Fruit fly (Drosophila melanogaster): ENCODE measurements around the gene Ets96B.
A peak's percentile ranks its signal among the peaks of the same experiment; 100 is the strongest.

Ets96B gene

DNA sequence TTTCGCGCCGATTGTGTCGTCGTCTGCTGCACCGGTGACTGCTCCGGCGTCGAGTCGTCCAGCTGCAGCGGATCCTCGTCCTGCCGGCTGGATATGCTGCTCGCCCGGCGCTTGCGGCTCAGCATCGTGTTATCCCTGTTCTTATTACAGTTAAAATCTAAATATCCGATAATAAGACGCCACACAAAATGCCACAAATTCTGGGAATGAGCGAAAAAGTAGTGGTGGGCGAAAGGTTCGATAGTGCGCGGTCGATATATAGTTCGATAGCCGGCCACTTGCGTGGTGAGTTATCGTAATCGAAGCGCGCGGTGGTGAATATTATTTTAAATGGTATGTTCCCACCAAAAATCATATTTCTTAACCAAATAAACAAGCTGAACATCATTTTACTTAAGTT lies 17.2 kb downstream of the Ets96B start, which contains the start of gene polybromo (continued):
- TF ChIP-seq dm (GFP tag; optimal IDR thresholded peaks at IDR 0.05) (no peak), fd102C (GFP tag; optimal IDR thresholded peaks at IDR 0.05) (no peak), Rfx (GFP tag; IDR thresholded peaks at IDR 0.05) (no peak), kah (GFP tag; optimal IDR thresholded peaks at IDR 0.05) (no peak), az2 (GFP tag; optimal IDR thresholded peaks at IDR 0.05) (no peak), CG10209 (GFP tag; optimal IDR thresholded peaks at IDR 0.05) (no peak), CG18011 (GFP tag; optimal IDR thresholded peaks at IDR 0.05) (no peak), gfzf (GFP tag; optimal IDR thresholded peaks at IDR 0.05) (peak; percentile 27), CG8478 (optimal IDR thresholded peaks at IDR 0.05) (no peak), CkIIα-i1 (GFP tag; IDR thresholded peaks at IDR 0.05) (no peak), p53 (GFP tag; optimal IDR thresholded peaks at IDR 0.05) (no peak), bsh (GFP tag; optimal IDR thresholded peaks at IDR 0.05) (no peak), pfk (GFP tag; optimal IDR thresholded peaks at IDR 0.05) (no peak), Ets65A (GFP tag) (no peak), CG13775 (GFP tag; optimal IDR thresholded peaks at IDR 0.05) (no peak), ttk (GFP tag; IDR thresholded peaks at IDR 0.05) (no peak), luna (GFP tag; optimal IDR thresholded peaks at IDR 0.05) (no peak), CG32532 (GFP tag; IDR thresholded peaks at IDR 0.05) (no peak), CG11398 (GFP tag; optimal IDR thresholded peaks at IDR 0.05) (no peak), maf-S (GFP tag; optimal IDR thresholded peaks at IDR 0.05) (no peak), CG10462 (GFP tag; optimal IDR thresholded peaks at IDR 0.05) (no peak), H15 (GFP tag; IDR thresholded peaks at IDR 0.05) (no peak), psq (GFP tag; optimal IDR thresholded peaks at IDR 0.05) (no peak), tap (tag; optimal IDR thresholded peaks at IDR 0.05) (no peak), sc (optimal IDR thresholded peaks at IDR 0.05) (no peak), sc (GFP tag; optimal IDR thresholded peaks at IDR 0.05) (no peak), gcm (GFP tag; optimal IDR thresholded peaks at IDR 0.05) (no peak), bbx (GFP tag; IDR thresholded peaks at IDR 0.05; ENCODE audit: partially characterized antibody) (peak; percentile 92), Optix (GFP tag; IDR thresholded peaks at IDR 0.05) (no peak), CG10366 (GFP tag; IDR thresholded peaks at IDR 0.05) (no peak), CG17359 (tag; optimal IDR thresholded peaks at IDR 0.05) (no peak), Taf1 (GFP tag; IDR thresholded peaks at IDR 0.05) (no peak), mirr (GFP tag; optimal IDR thresholded peaks at IDR 0.05) (no peak), HLH3B (GFP tag; IDR thresholded peaks at IDR 0.05) (no peak), stc (GFP tag; IDR thresholded peaks at IDR 0.05) (no peak), ac (GFP tag; optimal IDR thresholded peaks at IDR 0.05) (no peak), wdn (GFP tag; IDR thresholded peaks at IDR 0.05) (no peak), hbn (GFP tag; IDR thresholded peaks at IDR 0.05; ENCODE audit: partially characterized antibody) (peak; percentile 81), inv (GFP tag; IDR thresholded peaks at IDR 0.05; ENCODE audit: partially characterized antibody) (peak; percentile 69), CG14860 (GFP tag; IDR thresholded peaks at IDR 0.05; ENCODE audit: partially characterized antibody) (peak; percentile 76), aop (GFP tag; IDR thresholded peaks at IDR 0.05) (no peak), jigr1 (GFP tag; IDR thresholded peaks at IDR 0.05) (no peak), CG10274 (GFP tag; optimal IDR thresholded peaks at IDR 0.05) (no peak), CG14667 (GFP tag; IDR thresholded peaks at IDR 0.05) (no peak), CG4820 (GFP tag; optimal IDR thresholded peaks at IDR 0.05) (no peak), crp (GFP tag; optimal IDR thresholded peaks at IDR 0.05) (no peak), cg (GFP tag; optimal IDR thresholded peaks at IDR 0.05) (no peak), CG9609 (GFP tag; optimal IDR thresholded peaks at IDR 0.05) (no peak), Rx (GFP tag; IDR thresholded peaks at IDR 0.05) (no peak), danr (GFP tag; IDR thresholded peaks at IDR 0.05) (no peak), CG6683 (GFP tag; optimal IDR thresholded peaks at IDR 0.05) (no peak), CG12299 (tag; optimal IDR thresholded peaks at IDR 0.05) (no peak), Awh (GFP tag; IDR thresholded peaks at IDR 0.05) (no peak)
